Worm (Caenorhabditis elegans) whole organism, L1 larva: ENCODE measurements around the gene F52G3.5.

ENCODE experiments used
- C16A3.4 ChIP-seq: fragments of 150-350 bp; optimal IDR thresholded peaks from 2 replicates; lab custom pipeline; 2014; ENCODE audit warnings: missing biosample characterization, missing genetic modification characterization
- C34B4.2 ChIP-seq: sonication (generic microtip); optimal IDR thresholded peaks from 2 replicates; lab custom pipeline; 2017; ENCODE audit warnings: mild to moderate bottlenecking, missing genetic modification characterization, missing compliant biosample characterization
- F16B12.6 ChIP-seq: fragments of 150-350 bp; optimal IDR thresholded peaks from 2 replicates; lab custom pipeline; 2014; ENCODE audit warnings: missing biosample characterization, missing genetic modification characterization
- Y116A8C.19 ChIP-seq: sonication (generic microtip); optimal IDR thresholded peaks from 2 replicates; lab custom pipeline; 2016; ENCODE audit warnings: missing compliant biosample characterization, missing genetic modification characterization, borderline replicate concordance
- aha-1 ChIP-seq: fragments of 150-350 bp; optimal IDR thresholded peaks from 2 replicates; lab custom pipeline; 2014; ENCODE audit warnings: missing biosample characterization, missing genetic modification characterization
- alr-1 ChIP-seq: fragments of 200-800 bp; sonication (Bioruptor generic); optimal IDR thresholded peaks from 2 replicates; lab custom pipeline; 2018; ENCODE audit warnings: borderline replicate concordance, mild to moderate bottlenecking, missing genetic modification characterization, missing compliant biosample characterization
- aly-2 ChIP-seq: fragments of 150-350 bp; optimal IDR thresholded peaks from 2 replicates; lab custom pipeline; 2014; ENCODE audit warnings: missing biosample characterization, missing genetic modification characterization
- ama-1 ChIP-seq: fragments of 150-350 bp; optimal IDR thresholded peaks from 2 replicates; lab custom pipeline; 2014
- ceh-63 ChIP-seq: fragments of 200-800 bp; sonication (Bioruptor generic); optimal IDR thresholded peaks from 2 replicates; lab custom pipeline; 2018; ENCODE audit warnings: mild to moderate bottlenecking, missing genetic modification characterization, missing compliant biosample characterization
- ceh-82 ChIP-seq, 3 experiments: fragments of 150-350 bp in 1 of 3; sonication (generic microtip) in 2 of 3; optimal IDR thresholded peaks; 2 replicates each; lab custom pipeline; 2014 to 2017; ENCODE audit warnings: missing biosample characterization in 3 of 3, missing genetic modification characterization in 3 of 3
- ceh-88 ChIP-seq: fragments of 200-800 bp; sonication (Bioruptor generic); IDR thresholded peaks from 2 replicates; pipeline ENCODE4 v1.3.6; 2022; ENCODE audit warnings: missing genetic modification characterization, missing compliant biosample characterization
- ceh-90 ChIP-seq: sonication (generic microtip); optimal IDR thresholded peaks from 2 replicates; lab custom pipeline; 2016; ENCODE audit warnings: missing genetic modification characterization, missing compliant biosample characterization
- ces-1 ChIP-seq: fragments of 150-350 bp; optimal IDR thresholded peaks from 2 replicates; lab custom pipeline; 2014; ENCODE audit warnings: missing biosample characterization, missing genetic modification reagents, missing genetic modification characterization
- dsc-1 ChIP-seq: sonication (generic microtip); optimal IDR thresholded peaks from 2 replicates; lab custom pipeline; 2016; ENCODE audit warnings: mild to moderate bottlenecking, missing genetic modification characterization, missing compliant biosample characterization
- elt-3 ChIP-seq, 6 experiments: fragments of 150-350 bp in 1 of 6; sonication (generic microtip); optimal IDR thresholded peaks; 2 replicates each; lab custom pipeline; 2017 to 2018; ENCODE audit warnings: missing biosample characterization in 6 of 6, missing genetic modification characterization in 6 of 6, inconsistent platforms in 1 of 6
- ets-5 ChIP-seq: fragments of 200-800 bp; sonication (Bioruptor generic); IDR thresholded peaks from 2 replicates; pipeline ENCODE4 v1.3.6; 2022; ENCODE audit warnings: missing genetic modification characterization, missing compliant biosample characterization
- fkh-10 ChIP-seq: sonication (generic microtip); optimal IDR thresholded peaks from 2 replicates; lab custom pipeline; 2017; ENCODE audit warnings: missing biosample characterization, missing genetic modification reagents, missing genetic modification characterization
- fkh-8 ChIP-seq: sonication (generic microtip); optimal IDR thresholded peaks from 2 replicates; lab custom pipeline; 2016; ENCODE audit warnings: mild to moderate bottlenecking, missing genetic modification characterization, missing compliant biosample characterization
- fos-1 ChIP-seq: fragments of 150-350 bp; optimal IDR thresholded peaks from 2 replicates; lab custom pipeline; 2014; ENCODE audit warnings: missing biosample characterization, missing genetic modification characterization
- grh-1 ChIP-seq: fragments of 200-800 bp; sonication (Bioruptor generic); IDR thresholded peaks from 2 replicates; pipeline ENCODE4 v1.3.6; 2022; ENCODE audit warnings: missing genetic modification reagents, missing genetic modification characterization, missing compliant biosample characterization
- hlh-4 ChIP-seq: sonication (generic microtip); optimal IDR thresholded peaks from 2 replicates; lab custom pipeline; 2016; ENCODE audit warnings: mild to moderate bottlenecking, missing genetic modification characterization, missing compliant biosample characterization
- irx-1 ChIP-seq: sonication (generic microtip); optimal IDR thresholded peaks from 2 replicates; lab custom pipeline; 2016; ENCODE audit warnings: missing genetic modification characterization, missing compliant biosample characterization
- isw-1 ChIP-seq: fragments of 200-800 bp; sonication (Bioruptor generic); IDR thresholded peaks from 2 replicates; pipeline ENCODE4 v1.3.6; 2022; ENCODE audit warnings: missing genetic modification characterization, missing compliant biosample characterization
- lin-14 ChIP-seq: fragments of 200-800 bp; sonication (Bioruptor generic); optimal IDR thresholded peaks from 2 replicates; lab custom pipeline; 2018; ENCODE audit warnings: mild to moderate bottlenecking, missing genetic modification characterization, moderate library complexity, missing compliant biosample characterization
- lin-15B ChIP-seq: fragments of 150-350 bp; sonication (generic microtip); optimal IDR thresholded peaks from 3 replicates; lab custom pipeline; 2014; ENCODE audit warnings: missing biosample characterization, missing genetic modification characterization
- lin-35 ChIP-seq, 2 experiments: fragments of 150-350 bp; optimal IDR thresholded peaks; 2 replicates each; lab custom pipeline; 2014; ENCODE audit warnings: missing biosample characterization in 2 of 2, missing genetic modification characterization in 2 of 2, missing genetic modification reagents in 2 of 2
- lir-3 ChIP-seq: sonication (generic microtip); optimal IDR thresholded peaks from 2 replicates; lab custom pipeline; 2016; ENCODE audit warnings: mild to moderate bottlenecking, missing genetic modification characterization, moderate library complexity, missing compliant biosample characterization; ENCODE audit not compliant: poor library complexity
- lsy-2 ChIP-seq, 2 experiments: fragments of 150-350 bp; optimal IDR thresholded peaks; 2 replicates each; lab custom pipeline; 2014; ENCODE audit warnings: missing biosample characterization in 2 of 2, missing genetic modification characterization in 2 of 2
- mab-9 ChIP-seq: fragments of 200-800 bp; sonication (Bioruptor generic); IDR thresholded peaks from 2 replicates; pipeline ENCODE4 v1.3.6; 2022; ENCODE audit warnings: missing genetic modification reagents, missing genetic modification characterization, missing compliant biosample characterization
- mdl-1 ChIP-seq, 2 experiments: fragments of 150-350 bp; optimal IDR thresholded peaks; 2 replicates each; lab custom pipeline; 2014 to 2017; ENCODE audit warnings: missing biosample characterization in 2 of 2, missing genetic modification characterization in 2 of 2, inconsistent platforms in 1 of 2
- mef-2 ChIP-seq: fragments of 150-350 bp; optimal IDR thresholded peaks from 2 replicates; lab custom pipeline; 2014; ENCODE audit warnings: missing biosample characterization, missing genetic modification characterization
- mep-1 ChIP-seq: fragments of 150-350 bp; optimal IDR thresholded peaks from 2 replicates; lab custom pipeline; 2014; ENCODE audit warnings: missing biosample characterization, missing genetic modification characterization
- nhr-12 ChIP-seq: sonication (generic microtip); optimal IDR thresholded peaks from 2 replicates; lab custom pipeline; 2017; ENCODE audit warnings: missing biosample characterization, missing genetic modification characterization
- nhr-28 ChIP-seq: fragments of 150-350 bp; optimal IDR thresholded peaks from 2 replicates; lab custom pipeline; 2014; ENCODE audit warnings: missing biosample characterization, missing genetic modification characterization
- nhr-47 ChIP-seq: sonication (generic microtip); optimal IDR thresholded peaks from 2 replicates; lab custom pipeline; 2016; ENCODE audit warnings: mild to moderate bottlenecking, missing genetic modification characterization, moderate library complexity, missing compliant biosample characterization
- nhr-71 ChIP-seq: sonication (generic microtip); optimal IDR thresholded peaks from 2 replicates; lab custom pipeline; 2016; ENCODE audit warnings: mild to moderate bottlenecking, missing genetic modification characterization, moderate library complexity, missing compliant biosample characterization
- nhr-76 ChIP-seq: sonication (generic microtip); optimal IDR thresholded peaks from 2 replicates; lab custom pipeline; 2017; ENCODE audit warnings: missing biosample characterization, missing genetic modification characterization
- nhr-84 ChIP-seq: sonication (generic microtip); optimal IDR thresholded peaks from 2 replicates; lab custom pipeline; 2017; ENCODE audit warnings: missing biosample characterization, missing genetic modification characterization
- nhr-85 ChIP-seq: sonication (generic microtip); peaks from one replicate; lab custom pipeline; 2016; ENCODE audit warnings: missing genetic modification characterization, inconsistent platforms, missing compliant biosample characterization
- nhr-90 ChIP-seq: sonication (generic microtip); optimal IDR thresholded peaks from 2 replicates; lab custom pipeline; 2016; ENCODE audit warnings: mild to moderate bottlenecking, missing genetic modification characterization, missing compliant biosample characterization; ENCODE audit not compliant: poor library complexity
- pag-3 ChIP-seq: sonication (generic microtip); optimal IDR thresholded peaks from 2 replicates; lab custom pipeline; 2017; ENCODE audit warnings: missing genetic modification characterization, mild to moderate bottlenecking, missing compliant biosample characterization, antibody characterized with exemption, borderline replicate concordance; ENCODE audit not compliant: insufficient read depth
- pax-3 ChIP-seq: fragments of 200-800 bp; sonication (Bioruptor generic); optimal IDR thresholded peaks from 2 replicates; lab custom pipeline; 2018; ENCODE audit warnings: mild to moderate bottlenecking, missing genetic modification characterization, moderate library complexity, missing compliant biosample characterization
- rnt-1 ChIP-seq: sonication (generic microtip); optimal IDR thresholded peaks from 2 replicates; lab custom pipeline; 2016; ENCODE audit warnings: mild to moderate bottlenecking, missing genetic modification characterization, moderate library complexity, missing compliant biosample characterization
- snu-23 ChIP-seq: sonication (generic microtip); optimal IDR thresholded peaks from 2 replicates; lab custom pipeline; 2016; ENCODE audit warnings: missing genetic modification characterization, missing compliant biosample characterization
- sox-4 ChIP-seq: sonication (generic microtip); optimal IDR thresholded peaks from 2 replicates; lab custom pipeline; 2016; ENCODE audit warnings: missing genetic modification characterization, missing compliant biosample characterization
- sup-37 ChIP-seq: fragments of 200-800 bp; sonication (Bioruptor generic); optimal IDR thresholded peaks from 2 replicates; lab custom pipeline; 2018; ENCODE audit warnings: mild to moderate bottlenecking, missing genetic modification characterization, missing compliant biosample characterization
- swsn-7 ChIP-seq: sonication (generic microtip); optimal IDR thresholded peaks from 2 replicates; lab custom pipeline; 2016; ENCODE audit warnings: missing genetic modification characterization, missing compliant biosample characterization
- tbx-2 ChIP-seq: sonication (generic microtip); optimal IDR thresholded peaks from 2 replicates; lab custom pipeline; 2016; ENCODE audit warnings: missing genetic modification characterization, missing compliant biosample characterization
- unc-130 ChIP-seq: fragments of 150-350 bp; optimal IDR thresholded peaks from 2 replicates; lab custom pipeline; 2017; ENCODE audit warnings: missing biosample characterization, missing genetic modification characterization, inconsistent platforms
- unc-86 ChIP-seq: sonication (generic microtip); optimal IDR thresholded peaks from 2 replicates; lab custom pipeline; 2016; ENCODE audit warnings: missing genetic modification characterization, missing compliant biosample characterization
- unc-98 ChIP-seq: fragments of 200-800 bp; sonication (Bioruptor generic); IDR thresholded peaks from 2 replicates; pipeline ENCODE4 v1.3.6; 2022; ENCODE audit warnings: missing genetic modification characterization, missing compliant biosample characterization
- vab-15 ChIP-seq: sonication (generic microtip); optimal IDR thresholded peaks from 2 replicates; lab custom pipeline; 2017; ENCODE audit warnings: missing genotype, mild to moderate bottlenecking, missing genetic modification characterization, missing compliant biosample characterization
- xbp-1 ChIP-seq: sonication (generic microtip); optimal IDR thresholded peaks from 2 replicates; lab custom pipeline; 2016; ENCODE audit warnings: missing genetic modification characterization, missing compliant biosample characterization
- ztf-4 ChIP-seq: fragments of 150-350 bp; optimal IDR thresholded peaks from 2 replicates; lab custom pipeline; 2014; ENCODE audit warnings: missing biosample characterization, missing genetic modification characterization

F52G3.5 gene

DNA sequence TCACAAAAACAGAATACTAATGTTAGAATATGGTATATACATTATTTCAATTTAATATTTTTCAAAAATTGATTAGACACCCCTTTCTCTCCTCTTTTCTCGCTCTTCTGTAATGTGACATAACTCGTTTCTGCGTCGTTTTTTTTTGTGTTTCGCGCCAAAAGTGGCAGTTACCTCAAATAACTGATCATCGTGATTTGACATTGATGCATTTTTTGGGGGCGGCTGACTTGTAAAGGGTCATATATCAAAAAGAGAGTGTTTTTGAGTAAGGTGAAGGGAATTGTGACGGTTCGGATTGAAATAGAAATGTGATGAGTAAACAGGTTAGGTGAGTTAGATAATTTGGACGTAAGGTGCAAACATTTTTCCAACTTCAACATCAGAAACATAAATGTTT is 22.1 kb upstream of the F52G3.5 start:
- TF ChIP-seq vab-15 (peak; percentile 46), pag-3 (tag; lab: Kevin White, UChicago) (no peak), hlh-4 (no peak), rnt-1 (tag; lab: Kevin White, UChicago) (no peak), lin-14 (GFP tag; lab: Kevin White, UChicago) (peak; percentile 73), snu-23 (GFP tag; lab: Kevin White, UChicago) (peak; percentile 40), aly-2 (no peak), grh-1 (GFP tag; lab: Robert Waterston, UW) (peak; percentile 47; the same call in 1 of the 2 replicates), fkh-10 (GFP tag; lab: Kevin White, UChicago) (no peak), nhr-76 (tag; lab: Kevin White, UChicago) (no peak), nhr-12 (tag; lab: Kevin White, UChicago) (no peak), sup-37 (no peak), lsy-2 (tag; optimal IDR thresholded peaks at IDR 0.05; lab: Kevin White, UChicago) (peak in 1 of 2 experiments; percentile 20), nhr-71 (tag; lab: Kevin White, UChicago) (peak; percentile 55), F16B12.6 (tag; lab: Kevin White, UChicago) (no peak), mep-1 (tag; lab: Kevin White, UChicago) (no peak), dsc-1 (tag; lab: Kevin White, UChicago) (no peak), C16A3.4 (tag; lab: Kevin White, UChicago) (no peak), irx-1 (tag; lab: Kevin White, UChicago) (no peak), pax-3 (tag; lab: Kevin White, UChicago) (no peak), ceh-63 (GFP tag; lab: Kevin White, UChicago) (no peak), nhr-90 (tag; lab: Kevin White, UChicago) (peak; percentile 1), lin-35 (GFP tag; optimal IDR thresholded peaks at IDR 0.05; lab: Kevin White, UChicago) (peak in 1 of 2 experiments; percentile 63), isw-1 (no peak), nhr-84 (tag; lab: Kevin White, UChicago) (no peak), mdl-1 (tag; optimal IDR thresholded peaks at IDR 0.05; lab: Kevin White, UChicago) (no peak), aha-1 (no peak), alr-1 (tag; lab: Kevin White, UChicago) (no peak), unc-130 (no peak), swsn-7 (tag; lab: Kevin White, UChicago) (no peak), ama-1 (lab: Kevin White, UChicago) (no peak), mef-2 (tag; lab: Kevin White, UChicago) (no peak), lir-3 (no peak), sox-4 (no peak), mab-9 (GFP tag; lab: Robert Waterston, UW) (no peak), nhr-85 (peak; percentile 95), ceh-82 (tag; optimal IDR thresholded peaks at IDR 0.05; lab: Kevin White, UChicago) (no peak), fkh-8 (tag; lab: Kevin White, UChicago) (no peak), ces-1 (GFP tag; lab: Kevin White, UChicago) (no peak), lin-15B (tag; lab: Kevin White, UChicago) (no peak), fos-1 (no peak), unc-98 (no peak), nhr-28 (tag; lab: Kevin White, UChicago) (no peak), nhr-47 (tag; lab: Kevin White, UChicago) (no peak), elt-3 (tag; optimal IDR thresholded peaks at IDR 0.05; lab: Kevin White, UChicago) (peak in 1 of 6 experiments; percentile 17), ceh-90 (no peak), C34B4.2 (tag; lab: Kevin White, UChicago) (no peak), Y116A8C.19 (no peak), unc-86 (tag; lab: Kevin White, UChicago) (no peak), ets-5 (GFP tag; lab: Robert Waterston, UW) (no peak), tbx-2 (tag; lab: Kevin White, UChicago) (no peak), xbp-1 (tag; lab: Kevin White, UChicago) (no peak), ztf-4 (tag; lab: Kevin White, UChicago) (no peak), ceh-88 (no peak)
